Fruit fly (Drosophila melanogaster): ENCODE measurements around the gene D19B.

Gene D19B

dm6 chr3L:6192822-6193555, 8.3 kb upstream of the D19B start, which contains the start of the genes Sf3b6 and Tnpo (continued):
- peak; percentile 70 for TF ChIP-seq Fer1 (GFP tag; optimal IDR thresholded peaks at IDR 0.05)
- peak; percentile 73 for TF ChIP-seq croc (GFP tag; conservative IDR thresholded peaks at IDR 0.05)
- TF ChIP-seq CG1233 (GFP tag; optimal IDR thresholded peaks at IDR 0.05), result peak; percentile 74
- TF ChIP-seq Doc3 (GFP tag; IDR thresholded peaks at IDR 0.05; ENCODE audit: partially characterized antibody), result peak; percentile 55; the same call in 1 of the 3 replicates
- TF ChIP-seq CG9437 (GFP tag; optimal IDR thresholded peaks at IDR 0.05), result peak; percentile 76
- TF ChIP-seq E2f1 (GFP tag; IDR thresholded peaks at IDR 0.05), result peak; percentile 79
- TF ChIP-seq CG12236 (GFP tag; optimal IDR thresholded peaks at IDR 0.05), result peak; percentile 33
- TF ChIP-seq CG2678 (tag; optimal IDR thresholded peaks at IDR 0.05), result no peak
- TF ChIP-seq CG9727 (GFP tag; optimal IDR thresholded peaks at IDR 0.05), result peak; percentile 90
- TF ChIP-seq CG10366 (GFP tag; IDR thresholded peaks at IDR 0.05), result peak; percentile 86
- TF ChIP-seq CG9817 (tag; optimal IDR thresholded peaks at IDR 0.05), result peak; percentile 87
- peak; percentile 36 for TF ChIP-seq CG34224 (GFP tag; IDR thresholded peaks at IDR 0.05; ENCODE audit: partially characterized antibody)
- TF ChIP-seq Stat92E (GFP tag; optimal IDR thresholded peaks at IDR 0.05), result peak in 1 of 3 experiments; percentile 32
- TF ChIP-seq Dref (GFP tag; IDR thresholded peaks at IDR 0.05), result peak; percentile 41; the same call in 1 of the 2 replicates
- no peak for TF ChIP-seq Abd-B (GFP tag; optimal IDR thresholded peaks at IDR 0.05)
- no peak for TF ChIP-seq CG2875 (GFP tag; optimal IDR thresholded peaks at IDR 0.05)
- peak; percentile 43 to 78 for TF ChIP-seq tll (GFP tag; optimal IDR thresholded peaks at IDR 0.05)
- TF ChIP-seq HLH54F (GFP tag; optimal IDR thresholded peaks at IDR 0.05), result peak; percentile 77
- peak; percentile 87 for TF ChIP-seq grau (tag; optimal IDR thresholded peaks at IDR 0.05)
- TF ChIP-seq chn (GFP tag; optimal IDR thresholded peaks at IDR 0.05), result peak; percentile 66
- peak; percentile 51 for TF ChIP-seq CG13624 (GFP tag; optimal IDR thresholded peaks at IDR 0.05)
- TF ChIP-seq Ssrp (tag; optimal IDR thresholded peaks at IDR 0.05), result peak; percentile 87
- peak; percentile 65 for TF ChIP-seq CG34376 (GFP tag; optimal IDR thresholded peaks at IDR 0.05)
- TF ChIP-seq Elba2 (GFP tag; optimal IDR thresholded peaks at IDR 0.05), result peak; percentile 72
- peak; percentile 84 for TF ChIP-seq CG15514 (GFP tag; optimal IDR thresholded peaks at IDR 0.05)
- no peak; the same call in 2 of the 3 replicates for TF ChIP-seq zen2 (GFP tag; IDR thresholded peaks at IDR 0.05; ENCODE audit: partially characterized antibody)
- TF ChIP-seq mirr (GFP tag; optimal IDR thresholded peaks at IDR 0.05), result no peak
- no peak for TF ChIP-seq CG17359 (tag; optimal IDR thresholded peaks at IDR 0.05)
- peak; percentile 89 for TF ChIP-seq mam (GFP tag; optimal IDR thresholded peaks at IDR 0.05)
- TF ChIP-seq CG9876 (GFP tag; optimal IDR thresholded peaks at IDR 0.05), result peak; percentile 64
- peak; percentile 83 for TF ChIP-seq sob (GFP tag; IDR thresholded peaks at IDR 0.05)
- TF ChIP-seq Dip3 (GFP tag; optimal IDR thresholded peaks at IDR 0.05), result peak; percentile 77
- no peak for TF ChIP-seq Hr78 (GFP tag; optimal IDR thresholded peaks at IDR 0.05)
- TF ChIP-seq CG13287 (GFP tag; IDR thresholded peaks at IDR 0.05; ENCODE audit: partially characterized antibody), result peak; percentile 61
- peak; percentile 49; the same call in 1 of the 2 replicates for TF ChIP-seq ham (GFP tag; IDR thresholded peaks at IDR 0.05)
- TF ChIP-seq NK7.1 (GFP tag; optimal IDR thresholded peaks at IDR 0.05), result peak; percentile 48
- TF ChIP-seq gce (GFP tag; IDR thresholded peaks at IDR 0.05), result peak; percentile 40; the same call in 1 of the 3 replicates
- no peak for TF ChIP-seq CG1832 (GFP tag; optimal IDR thresholded peaks at IDR 0.05)
- peak; percentile 84 for TF ChIP-seq sisA (GFP tag; IDR thresholded peaks at IDR 0.05)
- no peak for TF ChIP-seq Fer3 (tag; optimal IDR thresholded peaks at IDR 0.05)
- TF ChIP-seq YL-1 (GFP tag; optimal IDR thresholded peaks at IDR 0.05), result peak; percentile 86
- TF ChIP-seq B-H2 (GFP tag; optimal IDR thresholded peaks at IDR 0.05), result peak; percentile 63
- TF ChIP-seq her (GFP tag; optimal IDR thresholded peaks at IDR 0.05), result peak; percentile 9
- TF ChIP-seq Rx (GFP tag; IDR thresholded peaks at IDR 0.05), result peak; percentile 75
- TF ChIP-seq Neu2 (GFP tag; optimal IDR thresholded peaks at IDR 0.05; ENCODE audit: borderline replicate concordance), result no peak
- TF ChIP-seq tup (GFP tag; optimal IDR thresholded peaks at IDR 0.05), result peak; percentile 21
- TF ChIP-seq NC2α (GFP tag; optimal IDR thresholded peaks at IDR 0.05), result peak; percentile 35

Data from whole organism, embryonic.